Worm (Caenorhabditis elegans) whole organism, midembryonic: Measurements from ENCODE around the gene F31F6.1.

Experiments used
- T22C8.4 ChIP-seq: fragments of 200-800 bp; sonication (Bioruptor generic); IDR thresholded peaks from 2 replicates; pipeline ENCODE4 v1.3.6; 2022; ENCODE audit warnings: missing genetic modification characterization, missing compliant biosample characterization
- cog-1 ChIP-seq: sonication (generic microtip); optimal IDR thresholded peaks from 2 replicates; lab custom pipeline; 2016; ENCODE audit warnings: missing genetic modification characterization, missing compliant biosample characterization
- flt-1 ChIP-seq: fragments of 200-800 bp; sonication (Bioruptor generic); IDR thresholded peaks from 2 replicates; pipeline ENCODE4 v1.3.6; 2022; ENCODE audit warnings: missing genetic modification characterization, missing compliant biosample characterization
- med-1 ChIP-seq: sonication (generic microtip); optimal IDR thresholded peaks from 2 replicates; lab custom pipeline; 2017; ENCODE audit warnings: missing genetic modification characterization, mild to moderate bottlenecking, missing compliant biosample characterization, antibody characterized with exemption, missing genetic modification reagents; ENCODE audit not compliant: insufficient read depth
- ref-1 ChIP-seq: fragments of 200-800 bp; sonication (Bioruptor generic); conservative IDR thresholded peaks from 2 replicates; pipeline ENCODE4 v1.3.6; 2022; ENCODE audit warnings: missing genetic modification reagents, missing genetic modification characterization, missing compliant biosample characterization
- tab-1 ChIP-seq: fragments of 200-800 bp; sonication (Bioruptor generic); IDR thresholded peaks from 2 replicates; pipeline ENCODE4 v1.3.6; 2022; ENCODE audit warnings: missing genetic modification characterization, missing compliant biosample characterization
- ztf-23 ChIP-seq: fragments of 200-800 bp; sonication (Bioruptor generic); IDR thresholded peaks from 2 replicates; pipeline ENCODE4 v1.3.6; 2022; ENCODE audit warnings: missing genetic modification reagents, missing genetic modification characterization, missing compliant biosample characterization
- ztf-29 ChIP-seq: fragments of 200-800 bp; sonication (Bioruptor generic); IDR thresholded peaks from 2 replicates; pipeline ENCODE4 v1.3.6; 2022; ENCODE audit warnings: missing genetic modification reagents, missing genetic modification characterization, missing compliant biosample characterization

DNA sequence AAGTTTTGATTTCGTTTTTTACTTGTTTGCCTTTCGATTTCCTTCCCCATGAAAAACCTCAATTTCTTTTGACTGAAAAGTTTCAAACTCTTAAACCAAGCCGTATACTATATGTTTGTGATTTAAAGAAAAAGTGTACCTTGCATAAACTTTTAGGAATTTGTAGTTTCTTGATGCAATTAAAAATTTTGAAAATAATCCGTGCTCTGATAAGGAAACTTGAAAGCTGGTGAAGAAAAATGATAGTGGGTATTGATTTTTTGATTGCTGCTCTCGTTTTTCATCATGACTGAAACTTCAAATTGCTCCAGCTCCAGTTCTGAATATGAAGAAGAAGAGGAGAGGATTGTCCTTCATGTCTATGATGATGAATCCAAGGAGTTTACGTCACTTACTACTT lies 19.0 kb downstream of the F31F6.1 start, which contains the start of gene acd-3:
- no peak for TF ChIP-seq ref-1
- no peak for TF ChIP-seq ztf-29
- TF ChIP-seq cog-1 (tag; lab: Kevin White, UChicago) = no peak
- TF ChIP-seq T22C8.4 (GFP tag; lab: Robert Waterston, UW) = no peak
- TF ChIP-seq tab-1 (GFP tag; lab: Robert Waterston, UW) = no peak
- TF ChIP-seq ztf-23 (GFP tag; lab: Robert Waterston, UW) = no peak
- no peak for TF ChIP-seq flt-1 (GFP tag; lab: Robert Waterston, UW)
- no peak for TF ChIP-seq med-1 (GFP tag; lab: Kevin White, UChicago)
